Worm (Caenorhabditis elegans): ENCODE data around the gene Y59E1A.4.

Y59E1A.4 gene

DNA sequence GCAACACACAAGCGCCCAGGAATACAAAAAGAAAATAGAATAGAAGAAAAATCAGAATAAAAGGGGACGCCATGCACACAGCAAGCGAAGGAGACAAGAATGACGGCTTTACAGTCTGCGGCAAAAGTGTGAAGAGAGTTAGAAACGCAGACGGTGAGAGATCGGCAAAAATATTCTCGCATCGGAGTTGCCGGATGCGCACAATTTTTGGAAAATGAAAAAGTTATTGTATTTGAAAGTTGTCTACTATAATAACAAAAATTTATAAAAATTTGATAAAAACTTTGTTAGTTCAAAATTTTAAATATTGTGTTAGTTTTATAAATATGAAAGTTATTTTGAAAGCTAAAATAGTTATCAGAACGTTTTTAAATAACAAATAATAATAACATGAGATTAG lies 17.5 kb downstream of the Y59E1A.4 start, which contains the start of gene ZC53.22:
Gene ZC53.22, minus strand, starts transcription at position 101 of the 400 bp plus-strand sequence.
- TF ChIP-seq alr-1 (tag; optimal IDR thresholded peaks at IDR 0.05; ENCODE audit: borderline replicate concordance) (no peak), C16A3.4 (tag; optimal IDR thresholded peaks at IDR 0.05) (no peak), ztf-11 (tag; optimal IDR thresholded peaks at IDR 0.05) (no peak)

DNA sequence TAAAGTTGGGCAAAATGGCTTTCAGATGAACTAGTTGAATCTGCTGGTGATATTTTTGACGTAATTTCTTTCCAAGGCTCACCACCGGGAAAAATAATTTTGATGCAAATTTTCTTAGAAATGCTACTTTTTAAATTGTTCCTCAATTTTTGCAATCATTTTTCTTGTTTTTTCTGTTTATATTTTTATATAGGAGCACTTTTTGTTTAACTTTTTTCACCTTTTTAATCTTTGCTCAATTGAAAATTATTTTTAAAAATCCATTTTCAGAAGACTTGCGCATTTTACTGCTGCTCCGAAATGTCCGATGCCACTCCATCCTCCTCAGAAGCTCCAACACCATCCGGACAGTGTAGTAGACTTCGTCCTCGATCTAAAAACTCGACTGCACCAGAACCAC lies 22.6 kb downstream of the Y59E1A.4 start, which contains the start of gene dot-1.5:
Gene dot-1.5, plus strand, starts transcription at position 301 of the 400 bp plus-strand sequence.
- TF ChIP-seq isw-1 (GFP tag; IDR thresholded peaks at IDR 0.05) (no peak), tbx-2 (tag; optimal IDR thresholded peaks at IDR 0.05) (no peak), tlp-1 (tag; optimal IDR thresholded peaks at IDR 0.05) (no peak), unc-130 (tag; optimal IDR thresholded peaks at IDR 0.05) (no peak), unc-62 (GFP tag; optimal IDR thresholded peaks at IDR 0.05) (no peak), alr-1 (tag; optimal IDR thresholded peaks at IDR 0.05; ENCODE audit: borderline replicate concordance) (no peak), aly-2 (tag; optimal IDR thresholded peaks at IDR 0.05) (no peak), pag-3 (tag; optimal IDR thresholded peaks at IDR 0.05; ENCODE audit: borderline replicate concordance, insufficient read depth) (no peak), ceh-63 (GFP tag; optimal IDR thresholded peaks at IDR 0.05) (no peak), lsy-2 (tag; optimal IDR thresholded peaks at IDR 0.05) (no peak), ceh-82 (tag; optimal IDR thresholded peaks at IDR 0.05) (no peak), ceh-8 (GFP tag; optimal IDR thresholded peaks at IDR 0.05) (no peak), lir-3 (tag; optimal IDR thresholded peaks at IDR 0.05; ENCODE audit: poor library complexity) (no peak), ets-5 (GFP tag; IDR thresholded peaks at IDR 0.05) (no peak), irx-1 (tag; optimal IDR thresholded peaks at IDR 0.05) (no peak), ama-1 (optimal IDR thresholded peaks at IDR 0.05) (no peak), mab-9 (GFP tag; IDR thresholded peaks at IDR 0.05) (no peak), nhr-71 (tag; optimal IDR thresholded peaks at IDR 0.05) (no peak), C16A3.4 (tag; optimal IDR thresholded peaks at IDR 0.05) (no peak), aha-1 (tag; optimal IDR thresholded peaks at IDR 0.05) (no peak)

DNA sequence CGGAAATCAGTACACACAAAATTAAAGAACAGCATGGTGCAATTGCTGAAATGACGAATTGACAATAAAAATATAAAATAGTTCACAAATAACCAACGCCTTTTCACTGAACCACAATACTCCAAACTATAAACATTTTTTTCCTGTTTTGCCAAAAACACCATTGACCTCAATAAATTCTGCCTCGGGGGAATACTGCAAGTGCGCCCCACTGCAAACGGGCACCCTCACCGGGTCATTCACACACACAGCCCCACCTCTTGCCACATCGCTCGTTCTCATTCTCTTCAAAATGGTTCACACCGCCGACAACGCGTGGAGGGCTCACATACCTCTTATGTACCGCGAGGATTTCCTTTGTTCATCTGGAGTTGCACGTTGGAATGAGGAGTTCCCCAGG lies 24.8 kb downstream of the Y59E1A.4 start, which contains the start of gene rgs-9:
Gene rgs-9, plus strand, starts transcription at position 237 of the 400 bp plus-strand sequence.
- TF ChIP-seq nhr-28 (tag; optimal IDR thresholded peaks at IDR 0.05) (no peak), lin-39 (tag; optimal IDR thresholded peaks at IDR 0.05) (no peak), dpl-1 (GFP tag; optimal IDR thresholded peaks at IDR 0.05) (no peak), snu-23 (GFP tag; optimal IDR thresholded peaks at IDR 0.05) (no peak), unc-62 (GFP tag; optimal IDR thresholded peaks at IDR 0.05) (no peak)

DNA sequence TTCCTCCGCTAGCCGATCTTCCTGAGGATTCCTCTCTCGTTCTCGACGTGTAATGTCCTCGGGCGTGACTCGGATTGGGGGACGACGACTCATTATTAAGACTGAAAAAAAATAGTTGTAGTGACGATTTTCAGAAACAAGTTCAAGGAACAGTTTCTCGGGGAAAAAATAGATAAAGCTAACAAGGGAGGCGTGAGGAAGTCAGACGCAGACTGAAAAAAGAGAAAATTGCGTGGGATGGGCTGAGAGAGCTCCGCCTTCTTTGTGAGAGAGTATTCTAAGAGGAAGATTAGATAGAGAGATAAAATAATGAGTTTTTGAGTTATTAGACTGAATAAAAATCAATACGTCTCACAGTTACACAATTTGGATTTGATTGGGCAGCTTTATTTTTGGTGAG lies 26.5 kb downstream of the Y59E1A.4 start, which contains the start of gene ZC53.1:
Gene ZC53.1, minus strand, starts transcription at position 101 of the 400 bp plus-strand sequence.
- TF ChIP-seq nhr-71 (tag; optimal IDR thresholded peaks at IDR 0.05) = no peak

DNA sequence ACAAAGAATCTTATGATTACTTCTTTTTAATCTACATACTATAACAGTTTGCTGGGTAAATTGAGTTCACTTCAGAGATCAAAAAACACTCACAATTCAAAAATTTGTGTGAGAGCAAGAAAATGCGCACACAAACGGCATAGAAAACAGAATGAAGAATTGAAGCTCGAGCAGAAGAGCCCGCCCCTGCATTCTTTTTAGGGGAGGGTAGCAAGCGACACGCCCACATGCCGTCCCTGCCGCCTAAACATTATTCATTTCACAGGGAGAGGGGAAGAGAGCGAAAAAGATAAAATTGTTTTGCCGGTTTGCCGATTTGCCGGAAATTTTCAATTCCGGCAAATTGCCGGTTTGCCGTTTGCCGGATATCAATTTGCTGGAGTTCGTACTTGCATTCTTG lies 30.4 kb downstream of the Y59E1A.4 start:
- TF ChIP-seq Y116A8C.19 (tag; optimal IDR thresholded peaks at IDR 0.05; ENCODE audit: borderline replicate concordance) = no peak
- peak; percentile 72 for TF ChIP-seq nhr-77 (tag; optimal IDR thresholded peaks at IDR 0.05)
- TF ChIP-seq irx-1 (tag; optimal IDR thresholded peaks at IDR 0.05) = peak; percentile 73
- peak; percentile 88 to 95 (median 95) for TF ChIP-seq ceh-82 (tag; optimal IDR thresholded peaks at IDR 0.05)
- no peak for TF ChIP-seq vab-15 (tag; optimal IDR thresholded peaks at IDR 0.05)
- peak; percentile 78 for TF ChIP-seq nhr-20 (tag; optimal IDR thresholded peaks at IDR 0.05)
- peak; percentile 86 for TF ChIP-seq sox-4 (tag; optimal IDR thresholded peaks at IDR 0.05)
- peak; percentile 66 for TF ChIP-seq egl-13 (tag; optimal IDR thresholded peaks at IDR 0.05)
- peak; percentile 78 for TF ChIP-seq ceh-88 (GFP tag; IDR thresholded peaks at IDR 0.05)
- peak; percentile 85 for TF ChIP-seq fkh-10 (GFP tag; optimal IDR thresholded peaks at IDR 0.05)
- peak; percentile 2 for TF ChIP-seq lin-13 (GFP tag; optimal IDR thresholded peaks at IDR 0.05)
- peak; percentile 91 for TF ChIP-seq snu-23 (GFP tag; optimal IDR thresholded peaks at IDR 0.05)
- no peak for TF ChIP-seq nhr-12 (tag; optimal IDR thresholded peaks at IDR 0.05)
- TF ChIP-seq mab-9 (GFP tag; IDR thresholded peaks at IDR 0.05) = peak; percentile 86
- TF ChIP-seq dsc-1 (tag; optimal IDR thresholded peaks at IDR 0.05) = peak; percentile 97
- TF ChIP-seq unc-30 (tag; optimal IDR thresholded peaks at IDR 0.05) = no peak
- peak; percentile 60 for TF ChIP-seq elt-2 (tag; optimal IDR thresholded peaks at IDR 0.05)
- TF ChIP-seq nhr-71 (tag; optimal IDR thresholded peaks at IDR 0.05) = peak; percentile 83
- TF ChIP-seq swsn-7 (tag; optimal IDR thresholded peaks at IDR 0.05) = peak; percentile 74
- peak; percentile 97 for TF ChIP-seq skn-1 (tag; optimal IDR thresholded peaks at IDR 0.05)
- TF ChIP-seq zag-1 (tag; optimal IDR thresholded peaks at IDR 0.05) = no peak
- peak; percentile 29 for TF ChIP-seq fos-1 (tag; optimal IDR thresholded peaks at IDR 0.05)
- TF ChIP-seq ztf-4 (tag; optimal IDR thresholded peaks at IDR 0.05) = peak; percentile 4
- TF ChIP-seq tbx-2 (tag; optimal IDR thresholded peaks at IDR 0.05) = peak; percentile 86
- TF ChIP-seq isw-1 (GFP tag; IDR thresholded peaks at IDR 0.05) = peak; percentile 60
- TF ChIP-seq unc-98 (GFP tag; IDR thresholded peaks at IDR 0.05) = peak; percentile 81
- TF ChIP-seq nhr-237 (tag; optimal IDR thresholded peaks at IDR 0.05) = no peak
